Fruit fly (Drosophila melanogaster) whole organism, embryonic: ENCODE data around the gene CG7739.

Experiments used
- Atf-2 ChIP-seq: fragments of 200-800 bp; sonication (Bioruptor generic); optimal IDR thresholded peaks from 2 replicates; lab custom pipeline; 2016; ENCODE audit warnings: missing biosample characterization, missing genetic modification characterization
- CG14050 ChIP-seq: fragments of 200-800 bp; sonication (Bioruptor generic); IDR thresholded peaks from 3 replicates; pipeline ENCODE4 v1.3.6; 2022; ENCODE audit warnings: missing biosample characterization, missing genetic modification characterization
- CG14860 ChIP-seq: fragments of 200-800 bp; sonication (Bioruptor generic); IDR thresholded peaks from 3 replicates; pipeline ENCODE4 v1.3.6; 2022; ENCODE audit warnings: missing biosample characterization, missing genetic modification characterization; ENCODE audit not compliant: partially characterized antibody
- CG14965 ChIP-seq: fragments of 200-800 bp; sonication (Bioruptor generic); optimal IDR thresholded peaks from 2 replicates; lab custom pipeline; 2016; ENCODE audit warnings: missing biosample characterization, missing genetic modification characterization, borderline replicate concordance
- CG1529 ChIP-seq: fragments of 200-800 bp; sonication (Bioruptor generic); optimal IDR thresholded peaks from 3 replicates; lab custom pipeline; 2018; ENCODE audit warnings: missing biosample characterization, missing genetic modification characterization
- CG15479 ChIP-seq: fragments of 200-800 bp; sonication (Bioruptor generic); optimal IDR thresholded peaks from 3 replicates; lab custom pipeline; 2019; ENCODE audit warnings: missing biosample characterization, mild to moderate bottlenecking, missing genetic modification characterization, moderate library complexity
- CG15601 ChIP-seq: fragments of 200-800 bp; sonication (Bioruptor generic); optimal IDR thresholded peaks from 3 replicates; lab custom pipeline; 2019; ENCODE audit warnings: missing biosample characterization, mild to moderate bottlenecking, missing genetic modification characterization, moderate library complexity
- CG30431 ChIP-seq: fragments of 200-800 bp; sonication (Bioruptor generic); optimal IDR thresholded peaks from 2 replicates; lab custom pipeline; 2017; ENCODE audit warnings: missing biosample characterization, missing genetic modification characterization
- CG33213 ChIP-seq: fragments of 200-800 bp; sonication (Bioruptor generic); optimal IDR thresholded peaks from 3 replicates; lab custom pipeline; 2016; ENCODE audit warnings: missing biosample characterization, missing genetic modification characterization
- CG3407 ChIP-seq: fragments of 200-800 bp; sonication (Bioruptor generic); optimal IDR thresholded peaks from 2 replicates; lab custom pipeline; 2018; ENCODE audit warnings: missing biosample characterization, mild to moderate bottlenecking, missing genetic modification characterization
- CG3726 ChIP-seq: fragments of 200-800 bp; sonication (Bioruptor generic); IDR thresholded peaks from 3 replicates; pipeline ENCODE4, ENCODE4 v1.3.6; 2022; ENCODE audit warnings: missing biosample characterization, missing genetic modification characterization
- CG4360 ChIP-seq: fragments of 200-800 bp; sonication (Bioruptor generic); IDR thresholded peaks from 2 replicates; pipeline ENCODE4 v1.3.6; 2022; ENCODE audit warnings: missing biosample characterization, missing genetic modification characterization
- CG4424 ChIP-seq: fragments of 200-800 bp; sonication (Bioruptor generic); optimal IDR thresholded peaks from 3 replicates; lab custom pipeline; 2016; ENCODE audit warnings: missing biosample characterization, missing genetic modification characterization
- CG6813 ChIP-seq: fragments of 200-800 bp; sonication (Bioruptor generic); optimal IDR thresholded peaks from 2 replicates; lab custom pipeline; 2017; ENCODE audit warnings: missing biosample characterization, missing genetic modification characterization, mild to moderate bottlenecking, moderate library complexity, missing genetic modification reagents
- CG8478 ChIP-seq: fragments of >200 bp; optimal IDR thresholded peaks from 2 replicates; lab custom pipeline; 2018
- CG9437 ChIP-seq: fragments of 200-800 bp; sonication (Bioruptor generic); optimal IDR thresholded peaks from 2 replicates; lab custom pipeline; 2018; ENCODE audit warnings: missing biosample characterization, mild to moderate bottlenecking, missing genetic modification characterization
- Dek ChIP-seq: fragments of 200-800 bp; sonication (Bioruptor generic); optimal IDR thresholded peaks from 3 replicates; lab custom pipeline; 2019; ENCODE audit warnings: missing biosample characterization, mild to moderate bottlenecking, missing genetic modification characterization, moderate library complexity
- Eip74EF ChIP-seq, 2 experiments: fragments of 200-800 bp in 1 of 2; fragments of >200 bp in 1 of 2; sonication (Bioruptor generic) in 1 of 2; optimal IDR thresholded peaks; 2 replicates each; lab custom pipeline; 2017 to 2019; ENCODE audit warnings: missing biosample characterization in 2 of 2, missing genetic modification characterization in 2 of 2, mild to moderate bottlenecking in 1 of 2, moderate library complexity in 1 of 2
- Fer2 ChIP-seq: fragments of 200-800 bp; sonication (Bioruptor generic); optimal IDR thresholded peaks from 2 replicates; lab custom pipeline; 2018; ENCODE audit warnings: missing biosample characterization, mild to moderate bottlenecking, missing genetic modification characterization, moderate library complexity
- HLHmδ ChIP-seq: fragments of 200-800 bp; sonication (Bioruptor generic); optimal IDR thresholded peaks from 2 replicates; lab custom pipeline; 2018; ENCODE audit warnings: missing biosample characterization, mild to moderate bottlenecking, missing genetic modification characterization, moderate library complexity
- Hsf ChIP-seq: fragments of 200-800 bp; sonication (Bioruptor generic); optimal IDR thresholded peaks from 3 replicates; lab custom pipeline; 2016; ENCODE audit warnings: missing biosample characterization, missing genetic modification characterization
- Lpt ChIP-seq: fragments of >200 bp; optimal IDR thresholded peaks from 2 replicates; lab custom pipeline; 2018; ENCODE audit warnings: missing biosample characterization, missing genetic modification characterization
- Oli ChIP-seq: fragments of 200-800 bp; sonication (Bioruptor generic); optimal IDR thresholded peaks from 2 replicates; lab custom pipeline; 2018; ENCODE audit warnings: missing biosample characterization, mild to moderate bottlenecking, missing genetic modification characterization, moderate library complexity
- PHDP ChIP-seq: fragments of 200-800 bp; sonication (Bioruptor generic); optimal IDR thresholded peaks from 3 replicates; lab custom pipeline; 2018; ENCODE audit warnings: missing biosample characterization, mild to moderate bottlenecking, missing genetic modification characterization, moderate library complexity
- Spps ChIP-seq: fragments of 200-800 bp; sonication (Bioruptor generic); optimal IDR thresholded peaks from 2 replicates; lab custom pipeline; 2018; ENCODE audit warnings: missing biosample characterization, mild to moderate bottlenecking, missing genetic modification characterization
- Ssrp ChIP-seq: fragments of 200-800 bp; sonication (Bioruptor generic); optimal IDR thresholded peaks from 2 replicates; lab custom pipeline; 2018; ENCODE audit warnings: missing biosample characterization, mild to moderate bottlenecking, missing genetic modification characterization, moderate library complexity
- ab ChIP-seq: fragments of 200-800 bp; sonication (Bioruptor generic); optimal IDR thresholded peaks from 2 replicates; lab custom pipeline; 2016; ENCODE audit warnings: missing biosample characterization, missing genetic modification characterization
- ap ChIP-seq: fragments of 200-800 bp; sonication (Bioruptor generic); IDR thresholded peaks from 2 replicates; pipeline ENCODE4 v1.3.6; 2022; ENCODE audit warnings: missing biosample characterization, missing genetic modification characterization
- bsh ChIP-seq, 2 experiments: fragments of 200-800 bp; sonication (Bioruptor generic); optimal IDR thresholded peaks; 2 replicates each; lab custom pipeline; 2017 to 2018; ENCODE audit warnings: mild to moderate bottlenecking in 2 of 2, missing biosample characterization in 2 of 2, missing genetic modification characterization in 2 of 2, moderate library complexity in 1 of 2
- chif ChIP-seq, 2 experiments: fragments of 200-800 bp; sonication (Bioruptor generic); optimal IDR thresholded peaks; 3 replicates each; lab custom pipeline; 2016; ENCODE audit warnings: missing biosample characterization in 2 of 2, missing genetic modification characterization in 2 of 2
- crc ChIP-seq: fragments of 200-800 bp; sonication (Bioruptor generic); optimal IDR thresholded peaks from 2 replicates; lab custom pipeline; 2016; ENCODE audit warnings: missing biosample characterization, missing genetic modification characterization
- gcm2 ChIP-seq: fragments of 200-800 bp; sonication (Bioruptor generic); optimal IDR thresholded peaks from 2 replicates; lab custom pipeline; 2016; ENCODE audit warnings: missing biosample characterization, missing genetic modification characterization
- grn ChIP-seq: fragments of 200-800 bp; sonication (Bioruptor generic); optimal IDR thresholded peaks from 3 replicates; lab custom pipeline; 2017; ENCODE audit warnings: missing biosample characterization, missing genetic modification characterization
- gro ChIP-seq: fragments of 200-800 bp; sonication (Bioruptor generic); optimal IDR thresholded peaks from 2 replicates; lab custom pipeline; 2016; ENCODE audit warnings: missing biosample characterization, missing genetic modification characterization
- jing ChIP-seq: fragments of 200-800 bp; sonication (Bioruptor generic); optimal IDR thresholded peaks from 2 replicates; lab custom pipeline; 2018; ENCODE audit warnings: missing biosample characterization, mild to moderate bottlenecking, missing genetic modification characterization
- lab ChIP-seq: fragments of 200-800 bp; sonication (Bioruptor generic); optimal IDR thresholded peaks from 3 replicates; lab custom pipeline; 2017; ENCODE audit warnings: missing biosample characterization, missing genetic modification characterization, mild to moderate bottlenecking, moderate library complexity, missing genetic modification reagents
- pan ChIP-seq, 4 experiments: fragments of >200 bp in 3 of 4; fragments of 200-800 bp in 1 of 4; sonication (Bioruptor generic) in 1 of 4; optimal IDR thresholded peaks in 3 of 4; IDR thresholded peaks in 1 of 4; 2 replicates each; pipeline versions ENCODE4 v1.3.6 to Lab custom; 2017 to 2022; ENCODE audit warnings: missing biosample characterization in 2 of 4, missing genetic modification characterization in 2 of 4, mixed read lengths in 1 of 4
- psq ChIP-seq: fragments of 200-800 bp; sonication (Bioruptor generic); optimal IDR thresholded peaks from 2 replicates; lab custom pipeline; 2017; ENCODE audit warnings: missing biosample characterization, missing genetic modification characterization
- seq ChIP-seq: fragments of 200-800 bp; sonication (Bioruptor generic); IDR thresholded peaks from 2 replicates; pipeline ENCODE4 v1.3.6; 2022; ENCODE audit warnings: missing biosample characterization, missing genetic modification characterization
- stwl ChIP-seq: fragments of 200-800 bp; sonication (Bioruptor generic); optimal IDR thresholded peaks from 3 replicates; lab custom pipeline; 2018; ENCODE audit warnings: missing biosample characterization, mild to moderate bottlenecking, missing genetic modification characterization, moderate library complexity
- vvl ChIP-seq: fragments of 200-800 bp; sonication (Bioruptor generic); IDR thresholded peaks from 2 replicates; pipeline ENCODE4 v1.3.6; 2022; ENCODE audit warnings: missing biosample characterization, missing genetic modification characterization
- zfh1 ChIP-seq: fragments of 200-800 bp; sonication (Bioruptor generic); IDR thresholded peaks from 3 replicates; pipeline ENCODE4 v1.3.6; 2022; ENCODE audit warnings: missing biosample characterization, missing genetic modification characterization

The CG7739 gene

dm6 chr3L:15533402-15534129 is 29.3 kb downstream of the CG7739 start (continued):
- no peak for TF ChIP-seq Hsf (GFP tag; lab: Kevin White, UChicago)
- TF ChIP-seq vvl (GFP tag; lab: Robert Waterston, UW), result peak; percentile 35; the same call in 1 of the 2 replicates
- TF ChIP-seq crc (GFP tag; lab: Kevin White, UChicago), result no peak
- TF ChIP-seq HLHmδ (GFP tag; lab: Kevin White, UChicago), result no peak
- TF ChIP-seq CG8478, result no peak
- no peak for TF ChIP-seq seq (GFP tag; lab: Robert Waterston, UW)
- TF ChIP-seq CG4424 (GFP tag; lab: Kevin White, UChicago), result peak; percentile 15
- no peak for TF ChIP-seq CG14860 (GFP tag; lab: Robert Waterston, UW)
- TF ChIP-seq stwl (tag; lab: Kevin White, UChicago), result no peak
- no peak for TF ChIP-seq Atf-2
- no peak for TF ChIP-seq CG15479
- TF ChIP-seq chif (GFP tag; optimal IDR thresholded peaks at IDR 0.05; lab: Kevin White, UChicago), result peak in 1 of 2 experiments; percentile 34
- TF ChIP-seq gro (GFP tag; lab: Kevin White, UChicago), result no peak
- TF ChIP-seq CG4360, result 0 out of 2 replicates have a peak, but pooled peaks have one; percentile 26
- peak; percentile 20; the same call in 1 of the 3 replicates for TF ChIP-seq zfh1 (GFP tag; lab: Robert Waterston, UW)
- TF ChIP-seq grn (GFP tag; lab: Kevin White, UChicago), result peak; percentile 62
- no peak for TF ChIP-seq psq (GFP tag; lab: Kevin White, UChicago)
- TF ChIP-seq Dek, result no peak
- peak; percentile 26 for TF ChIP-seq Oli (tag; lab: Kevin White, UChicago)
- TF ChIP-seq CG33213, result no peak
- TF ChIP-seq CG15601 (tag; lab: Kevin White, UChicago), result peak; percentile 25
- no peak for TF ChIP-seq CG14050
- peak; percentile 34 for TF ChIP-seq Spps (tag; lab: Kevin White, UChicago)
- TF ChIP-seq CG6813 (GFP tag; lab: Kevin White, UChicago), result peak; percentile 23
- no peak for TF ChIP-seq pan (optimal IDR thresholded peaks at IDR 0.05; lab: Kevin White, UChicago)
- TF ChIP-seq pan (GFP tag; optimal IDR thresholded peaks at IDR 0.05 in 1 of 2, IDR thresholded peaks at IDR 0.05 in 1 of 2), result peak in 1 of 2 experiments; percentile 22
- TF ChIP-seq PHDP, result peak; percentile 33
- TF ChIP-seq CG9437, result no peak
- no peak for TF ChIP-seq ap (GFP tag; lab: Robert Waterston, UW)
- peak; percentile 40 to 59 for TF ChIP-seq bsh (GFP tag; optimal IDR thresholded peaks at IDR 0.05; lab: Kevin White, UChicago)
- TF ChIP-seq Eip74EF (GFP tag; optimal IDR thresholded peaks at IDR 0.05; lab: Kevin White, UChicago), result peak in 1 of 2 experiments; percentile 49
- TF ChIP-seq Ssrp (tag; lab: Kevin White, UChicago), result peak; percentile 40
- no peak for TF ChIP-seq Lpt (GFP tag; lab: Kevin White, UChicago)
- TF ChIP-seq CG14965 (GFP tag; lab: Kevin White, UChicago), result no peak
- TF ChIP-seq ab (GFP tag; lab: Kevin White, UChicago), result no peak
- no peak for TF ChIP-seq Fer2 (tag; lab: Kevin White, UChicago)
- peak; percentile 3 for TF ChIP-seq CG1529 (GFP tag; lab: Kevin White, UChicago)
- 0 out of 3 replicates have a peak, but pooled peaks have one; percentile 58 for TF ChIP-seq CG3726 (GFP tag; lab: Robert Waterston, UW)
- peak; percentile 61 for TF ChIP-seq lab (GFP tag; lab: Kevin White, UChicago)
- no peak for TF ChIP-seq CG30431 (GFP tag; lab: Kevin White, UChicago)
- no peak for TF ChIP-seq gcm2 (GFP tag; lab: Kevin White, UChicago)
- peak; percentile 11 for TF ChIP-seq CG3407 (GFP tag; lab: Kevin White, UChicago)
- no peak for TF ChIP-seq jing (GFP tag; lab: Kevin White, UChicago)
- TF ChIP-seq, all 482 proteins: peak for 179
